In the genomic region with DNA sequence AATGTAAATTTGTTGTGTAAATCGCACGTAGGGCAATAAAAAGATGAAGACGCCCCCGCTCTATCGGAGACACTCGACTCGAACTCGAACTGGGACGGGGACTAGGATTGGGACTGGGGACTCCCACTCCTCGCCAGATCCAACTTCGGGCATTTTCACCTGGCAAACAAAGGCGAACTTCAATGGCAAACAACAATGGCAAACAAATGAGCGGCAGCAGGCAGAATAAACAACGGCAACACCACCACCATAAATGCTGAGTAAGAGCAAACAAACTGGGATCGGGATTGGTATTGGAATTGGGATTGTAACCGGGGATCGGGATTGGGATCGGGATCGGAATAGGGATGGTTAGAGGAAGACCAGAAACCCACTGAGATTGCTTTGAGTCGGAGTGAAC, we compare ENCODE assay signal across 1 fruit fly cellular context.
TF ChIP-seq lines count a peak whose summit lies in the region.

No protein-coding gene starts in this region.

TF ChIP-seq in whole organism, embryonic, 481 proteins besides CTCF, POLR2A, EP300 and RAD21 (continued from another document):
- TF ChIP-seq luna (GFP tag; optimal IDR thresholded peaks at IDR 0.05; lab: Kevin White, UChicago) (no peak), CG30431 (GFP tag; optimal IDR thresholded peaks at IDR 0.05; lab: Kevin White, UChicago) (peak; percentile 15), trem (tag; optimal IDR thresholded peaks at IDR 0.05; lab: Kevin White, UChicago) (peak; percentile 3), shn (GFP tag; optimal IDR thresholded peaks at IDR 0.05; lab: Kevin White, UChicago) (peak; percentile 47), bcd (GFP tag; optimal IDR thresholded peaks at IDR 0.05; lab: Kevin White, UChicago) (peak; percentile 24), phol (tag; optimal IDR thresholded peaks at IDR 0.05; lab: Kevin White, UChicago) (no peak), tup (GFP tag; optimal IDR thresholded peaks at IDR 0.05; lab: Kevin White, UChicago) (peak; percentile 45), CG6813 (GFP tag; optimal IDR thresholded peaks at IDR 0.05; lab: Kevin White, UChicago) (peak; percentile 70), prd (optimal IDR thresholded peaks at IDR 0.05; lab: Kevin White, UChicago) (no peak), prd (GFP tag; IDR thresholded peaks at IDR 0.05; lab: Robert Waterston, UW) (0 out of 3 replicates have a peak, but pooled peaks have one; percentile 8), CG18619 (GFP tag; optimal IDR thresholded peaks at IDR 0.05; lab: Kevin White, UChicago) (peak; percentile 4), CG18599 (GFP tag; optimal IDR thresholded peaks at IDR 0.05; lab: Kevin White, UChicago) (peak; percentile 28), ara (GFP tag; IDR thresholded peaks at IDR 0.05; lab: Robert Waterston, UW) (peak; percentile 43; the same call in 1 of the 2 replicates), ci (GFP tag; IDR thresholded peaks at IDR 0.05; lab: Robert Waterston, UW) (peak; percentile 61; the same call in 2 of the 3 replicates), sqz (GFP tag; optimal IDR thresholded peaks at IDR 0.05; lab: Kevin White, UChicago) (no peak), E2f1 (GFP tag; IDR thresholded peaks at IDR 0.05; lab: Robert Waterston, UW) (no peak), lab (GFP tag; optimal IDR thresholded peaks at IDR 0.05; lab: Kevin White, UChicago) (peak; percentile 8), Hmx (GFP tag; optimal IDR thresholded peaks at IDR 0.05; lab: Kevin White, UChicago) (no peak), CG2875 (GFP tag; optimal IDR thresholded peaks at IDR 0.05; lab: Kevin White, UChicago) (peak; percentile 42), sr (GFP tag; IDR thresholded peaks at IDR 0.05; lab: Robert Waterston, UW) (0 out of 3 replicates have a peak, but pooled peaks have one; percentile 30), salm (tag; optimal IDR thresholded peaks at IDR 0.05; lab: Kevin White, UChicago) (peak; percentile 8), CG9609 (GFP tag; optimal IDR thresholded peaks at IDR 0.05; lab: Kevin White, UChicago) (peak; percentile 12), Hey (tag; optimal IDR thresholded peaks at IDR 0.05; lab: Kevin White, UChicago) (peak; percentile 25), otp (GFP tag; IDR thresholded peaks at IDR 0.05; lab: Robert Waterston, UW) (peak; percentile 75), CG7745 (tag; optimal IDR thresholded peaks at IDR 0.05; lab: Kevin White, UChicago) (peak; percentile 55), D19B (GFP tag; optimal IDR thresholded peaks at IDR 0.05; lab: Kevin White, UChicago) (no peak), danr (GFP tag; IDR thresholded peaks at IDR 0.05; lab: Robert Waterston, UW) (no peak), Dfd (GFP tag; optimal IDR thresholded peaks at IDR 0.05; lab: Kevin White, UChicago) (no peak), tio (GFP tag; optimal IDR thresholded peaks at IDR 0.05; lab: Kevin White, UChicago) (no peak), az2 (GFP tag; optimal IDR thresholded peaks at IDR 0.05; lab: Kevin White, UChicago) (no peak), PHDP (tag; optimal IDR thresholded peaks at IDR 0.05; lab: Kevin White, UChicago) (peak; percentile 19), ken (GFP tag; IDR thresholded peaks at IDR 0.05; lab: Robert Waterston, UW) (no peak), CG8388 (GFP tag; optimal IDR thresholded peaks at IDR 0.05; lab: Kevin White, UChicago) (peak; percentile 6), kni (GFP tag; optimal IDR thresholded peaks at IDR 0.05; lab: Kevin White, UChicago) (peak; percentile 79), zfh1 (GFP tag; IDR thresholded peaks at IDR 0.05; lab: Robert Waterston, UW) (peak; percentile 59; the same call in 2 of the 3 replicates), bsh (GFP tag; optimal IDR thresholded peaks at IDR 0.05; lab: Kevin White, UChicago) (peak in 1 of 2 experiments; percentile 42), nmo (GFP tag; optimal IDR thresholded peaks at IDR 0.05; lab: Kevin White, UChicago) (no peak), Bdp1 (GFP tag; optimal IDR thresholded peaks at IDR 0.05; lab: Kevin White, UChicago) (peak; percentile 40), CG12659 (GFP tag; optimal IDR thresholded peaks at IDR 0.05; lab: Kevin White, UChicago) (no peak), dmrt99B (tag; optimal IDR thresholded peaks at IDR 0.05; lab: Kevin White, UChicago) (peak; percentile 5), CG2202 (tag; optimal IDR thresholded peaks at IDR 0.05; lab: Kevin White, UChicago) (peak; percentile 59), CG2678 (tag; optimal IDR thresholded peaks at IDR 0.05; lab: Kevin White, UChicago) (peak; percentile 43), CG3065 (GFP tag; optimal IDR thresholded peaks at IDR 0.05; lab: Kevin White, UChicago) (no peak), eve (GFP tag; optimal IDR thresholded peaks at IDR 0.05; lab: Kevin White, UChicago) (no peak), CG1233 (GFP tag; optimal IDR thresholded peaks at IDR 0.05; lab: Kevin White, UChicago) (peak; percentile 22), CG1832 (GFP tag; optimal IDR thresholded peaks at IDR 0.05; lab: Kevin White, UChicago) (no peak), B-H1 (GFP tag; IDR thresholded peaks at IDR 0.05; lab: Robert Waterston, UW) (no peak), CG13424 (tag; optimal IDR thresholded peaks at IDR 0.05; lab: Kevin White, UChicago) (peak; percentile 18), CG1603 (tag; optimal IDR thresholded peaks at IDR 0.05; lab: Kevin White, UChicago) (peak; percentile 66), ase (GFP tag; IDR thresholded peaks at IDR 0.05; lab: Robert Waterston, UW) (no peak), CG11504 (tag; optimal IDR thresholded peaks at IDR 0.05; lab: Kevin White, UChicago) (no peak), CG6254 (GFP tag; optimal IDR thresholded peaks at IDR 0.05; lab: Kevin White, UChicago) (peak; percentile 21), Blimp-1 (GFP tag; optimal IDR thresholded peaks at IDR 0.05; lab: Kevin White, UChicago) (peak; percentile 4), CG3838 (GFP tag; optimal IDR thresholded peaks at IDR 0.05; lab: Kevin White, UChicago) (peak; percentile 9), CG12769 (tag; optimal IDR thresholded peaks at IDR 0.05; lab: Kevin White, UChicago) (peak; percentile 29), Nf-YB (GFP tag; optimal IDR thresholded peaks at IDR 0.05; lab: Kevin White, UChicago) (peak; percentile 6), CG6175 (GFP tag; IDR thresholded peaks at IDR 0.05; lab: Robert Waterston, UW) (no peak), twi (tag; optimal IDR thresholded peaks at IDR 0.05; lab: Kevin White, UChicago) (no peak), Atf3 (GFP tag; optimal IDR thresholded peaks at IDR 0.05; lab: Kevin White, UChicago) (peak; percentile 9), lola (GFP tag; optimal IDR thresholded peaks at IDR 0.05; lab: Kevin White, UChicago) (peak in 1 of 3 experiments; percentile 26), nau (GFP tag; optimal IDR thresholded peaks at IDR 0.05; lab: Kevin White, UChicago) (peak; percentile 29), CG4404 (GFP tag; IDR thresholded peaks at IDR 0.05; lab: Robert Waterston, UW) (no peak), CG8359 (GFP tag; optimal IDR thresholded peaks at IDR 0.05; lab: Kevin White, UChicago; ENCODE audit: borderline replicate concordance) (no peak), fd64A (GFP tag; optimal IDR thresholded peaks at IDR 0.05; lab: Kevin White, UChicago) (peak; percentile 31), MTF-1 (GFP tag; optimal IDR thresholded peaks at IDR 0.05; lab: Kevin White, UChicago; ENCODE audit: borderline replicate concordance) (peak; percentile 46), mam (GFP tag; optimal IDR thresholded peaks at IDR 0.05; lab: Kevin White, UChicago) (no peak), vvl (GFP tag; IDR thresholded peaks at IDR 0.05; lab: Robert Waterston, UW) (0 out of 2 replicates have a peak, but pooled peaks have one; percentile 32), CG43689 (GFP tag; IDR thresholded peaks at IDR 0.05; lab: Robert Waterston, UW) (no peak), Hmr (GFP tag; optimal IDR thresholded peaks at IDR 0.05; lab: Kevin White, UChicago) (no peak), CG7987 (GFP tag; optimal IDR thresholded peaks at IDR 0.05; lab: Kevin White, UChicago) (peak; percentile 42), chm (GFP tag; IDR thresholded peaks at IDR 0.05; lab: Robert Waterston, UW) (peak; percentile 40; the same call in 1 of the 2 replicates), D (optimal IDR thresholded peaks at IDR 0.05; lab: Kevin White, UChicago) (no peak), D (GFP tag; optimal IDR thresholded peaks at IDR 0.05; lab: Kevin White, UChicago) (peak; percentile 58), CG3163 (GFP tag; optimal IDR thresholded peaks at IDR 0.05; lab: Kevin White, UChicago) (peak; percentile 17), CG33557 (GFP tag; optimal IDR thresholded peaks at IDR 0.05; lab: Kevin White, UChicago) (peak; percentile 73), CG12236 (GFP tag; optimal IDR thresholded peaks at IDR 0.05; lab: Kevin White, UChicago) (peak; percentile 63), HLH3B (GFP tag; IDR thresholded peaks at IDR 0.05; lab: Robert Waterston, UW) (peak; percentile 29; the same call in 1 of the 2 replicates), jumu (GFP tag; optimal IDR thresholded peaks at IDR 0.05; lab: Kevin White, UChicago) (peak; percentile 6), sens-2 (GFP tag; IDR thresholded peaks at IDR 0.05; lab: Robert Waterston, UW) (0 out of 2 replicates have a peak, but pooled peaks have one; percentile 32), CoRest (tag; optimal IDR thresholded peaks at IDR 0.05; lab: Kevin White, UChicago) (no peak), HHEX (GFP tag; optimal IDR thresholded peaks at IDR 0.05; lab: Kevin White, UChicago) (peak; percentile 27), sc (optimal IDR thresholded peaks at IDR 0.05; lab: Kevin White, UChicago) (no peak), sc (GFP tag; optimal IDR thresholded peaks at IDR 0.05; lab: Kevin White, UChicago) (peak; percentile 61), CG12744 (GFP tag; optimal IDR thresholded peaks at IDR 0.05; lab: Kevin White, UChicago) (no peak), CG10209 (GFP tag; optimal IDR thresholded peaks at IDR 0.05; lab: Kevin White, UChicago) (peak; percentile 60), odd (GFP tag; optimal IDR thresholded peaks at IDR 0.05; lab: Kevin White, UChicago) (peak; percentile 48), Taf1 (GFP tag; IDR thresholded peaks at IDR 0.05; lab: Robert Waterston, UW) (no peak), CG18262 (tag; optimal IDR thresholded peaks at IDR 0.05; lab: Kevin White, UChicago) (peak; percentile 33), tll (GFP tag; optimal IDR thresholded peaks at IDR 0.05; lab: Kevin White, UChicago) (no peak), org-1 (GFP tag; optimal IDR thresholded peaks at IDR 0.05; lab: Kevin White, UChicago) (peak; percentile 51), CG14014 (GFP tag; IDR thresholded peaks at IDR 0.05; lab: Robert Waterston, UW) (no peak), gem (tag; optimal IDR thresholded peaks at IDR 0.05; lab: Kevin White, UChicago) (peak; percentile 44), CG16863 (GFP tag; optimal IDR thresholded peaks at IDR 0.05; lab: Kevin White, UChicago) (peak; percentile 44), chif (GFP tag; optimal IDR thresholded peaks at IDR 0.05; lab: Kevin White, UChicago) (peak in 1 of 2 experiments; percentile 45), CG15601 (tag; optimal IDR thresholded peaks at IDR 0.05; lab: Kevin White, UChicago) (peak; percentile 47), CG7372 (GFP tag; IDR thresholded peaks at IDR 0.05; lab: Robert Waterston, UW) (no peak), CG7357 (GFP tag; IDR thresholded peaks at IDR 0.05; lab: Robert Waterston, UW) (no peak), CG9876 (GFP tag; optimal IDR thresholded peaks at IDR 0.05; lab: Kevin White, UChicago) (peak; percentile 55), CG4360 (GFP tag; IDR thresholded peaks at IDR 0.05; lab: Robert Waterston, UW) (no peak), CrebB (tag; optimal IDR thresholded peaks at IDR 0.05; lab: Kevin White, UChicago) (peak; percentile 56), caup (GFP tag; optimal IDR thresholded peaks at IDR 0.05; lab: Kevin White, UChicago; ENCODE audit: severe bottlenecking) (peak; percentile 8), Asciz (GFP tag; optimal IDR thresholded peaks at IDR 0.05; lab: Kevin White, UChicago) (peak; percentile 50), Sry-β (GFP tag; optimal IDR thresholded peaks at IDR 0.05; lab: Kevin White, UChicago) (peak; percentile 33), HmgZ (tag; optimal IDR thresholded peaks at IDR 0.05; lab: Kevin White, UChicago) (no peak), Hr78 (GFP tag; optimal IDR thresholded peaks at IDR 0.05; lab: Kevin White, UChicago) (no peak), cad (GFP tag; optimal IDR thresholded peaks at IDR 0.05; lab: Kevin White, UChicago) (no peak), ham (GFP tag; IDR thresholded peaks at IDR 0.05; lab: Robert Waterston, UW) (no peak), CG13624 (GFP tag; optimal IDR thresholded peaks at IDR 0.05; lab: Kevin White, UChicago) (no peak), onecut (GFP tag; IDR thresholded peaks at IDR 0.05; lab: Robert Waterston, UW) (peak; percentile 35; the same call in 1 of the 2 replicates), ac (GFP tag; optimal IDR thresholded peaks at IDR 0.05; lab: Kevin White, UChicago) (peak; percentile 67), CG5180 (GFP tag; optimal IDR thresholded peaks at IDR 0.05; lab: Kevin White, UChicago) (peak; percentile 16), so (GFP tag; IDR thresholded peaks at IDR 0.05; lab: Robert Waterston, UW) (peak; percentile 51; the same call in 1 of the 3 replicates), Usf (GFP tag; optimal IDR thresholded peaks at IDR 0.05; lab: Kevin White, UChicago) (no peak), NK7.1 (GFP tag; optimal IDR thresholded peaks at IDR 0.05; lab: Kevin White, UChicago) (peak; percentile 23), gcm (GFP tag; optimal IDR thresholded peaks at IDR 0.05; lab: Kevin White, UChicago) (peak; percentile 44), ATbp (GFP tag; optimal IDR thresholded peaks at IDR 0.05; lab: Kevin White, UChicago) (peak; percentile 70), HLHmδ (GFP tag; optimal IDR thresholded peaks at IDR 0.05; lab: Kevin White, UChicago) (peak; percentile 35), jing (GFP tag; optimal IDR thresholded peaks at IDR 0.05; lab: Kevin White, UChicago) (no peak), CG10654 (GFP tag; optimal IDR thresholded peaks at IDR 0.05; lab: Kevin White, UChicago) (peak; percentile 15), Lhr (GFP tag; optimal IDR thresholded peaks at IDR 0.05; lab: Kevin White, UChicago) (peak; percentile 20), CG17568 (GFP tag; optimal IDR thresholded peaks at IDR 0.05; lab: Kevin White, UChicago) (peak; percentile 54)
